Fruit fly (Drosophila melanogaster) whole organism, adult: ENCODE data around the gene salm.

ENCODE experiments used
- CG1620 ChIP-seq: fragments of 200-800 bp; sonication (Bioruptor generic); optimal IDR thresholded peaks from 2 replicates; lab custom pipeline; 2016; ENCODE audit warnings: missing biosample characterization, missing genetic modification characterization
- CG33017 ChIP-seq: fragments of 200-800 bp; sonication (Bioruptor generic); optimal IDR thresholded peaks from 2 replicates; lab custom pipeline; 2018; ENCODE audit warnings: missing biosample characterization, mild to moderate bottlenecking, missing genetic modification characterization, moderate library complexity
- Hr96 ChIP-seq: fragments of 200-800 bp; sonication (Bioruptor generic); optimal IDR thresholded peaks from 2 replicates; lab custom pipeline; 2016; ENCODE audit warnings: missing biosample characterization, missing genetic modification characterization
- pad ChIP-seq: fragments of 200-800 bp; sonication (Bioruptor generic); optimal IDR thresholded peaks from 3 replicates; lab custom pipeline; 2017; ENCODE audit warnings: missing biosample characterization, missing genetic modification characterization, mild to moderate bottlenecking, moderate library complexity, missing genetic modification reagents
- tj ChIP-seq: fragments of 200-800 bp; sonication (Bioruptor generic); optimal IDR thresholded peaks from 3 replicates; lab custom pipeline; 2017; ENCODE audit warnings: missing biosample characterization, mild to moderate bottlenecking, missing genetic modification characterization, moderate library complexity
- toe ChIP-seq: fragments of 200-800 bp; sonication (Bioruptor generic); optimal IDR thresholded peaks from 2 replicates; lab custom pipeline; 2016; ENCODE audit warnings: missing biosample characterization, missing genetic modification characterization

DNA sequence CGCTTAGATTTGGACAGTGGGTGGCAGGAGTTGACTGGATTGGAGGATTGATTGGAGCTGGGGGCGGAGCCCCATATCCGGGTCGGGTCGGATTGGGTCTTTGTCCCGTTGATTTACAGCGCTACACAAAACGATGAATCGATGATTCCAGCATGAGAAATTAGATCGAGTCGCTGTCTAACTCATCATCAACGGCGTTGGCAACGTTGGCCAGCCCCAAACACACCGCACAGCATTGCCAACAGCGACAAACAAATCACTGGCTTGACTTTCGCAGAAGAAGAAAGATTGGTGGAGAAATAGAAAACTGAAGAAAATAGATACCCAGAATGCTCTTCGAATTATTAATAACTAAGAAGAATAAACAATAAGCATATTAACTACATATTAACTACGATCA is 15.9 kb downstream of the salm start:
- no peak for TF ChIP-seq CG1620
- no peak for TF ChIP-seq tj (GFP tag; lab: Kevin White, UChicago)
- no peak for TF ChIP-seq toe (GFP tag; lab: Kevin White, UChicago)
- no peak for TF ChIP-seq Hr96
- no peak for TF ChIP-seq CG33017 (tag; lab: Kevin White, UChicago)
- TF ChIP-seq pad, result no peak
